Fruit fly (Drosophila melanogaster): ENCODE measurements around the gene CG16781.

dm6 chrX:3460140-3460642, 3.7 kb downstream of the CG16781 start, which contains the start of the genes CG16782 and CG10801:
- TF ChIP-seq EcR (GFP tag; optimal IDR thresholded peaks at IDR 0.05) (no peak), pan (optimal IDR thresholded peaks at IDR 0.05) (no peak), CG8478 (optimal IDR thresholded peaks at IDR 0.05) (no peak), psq (optimal IDR thresholded peaks at IDR 0.05) (no peak)
